Worm (Caenorhabditis elegans) whole organism, late embryonic: ENCODE data around the gene cal-2.
A peak's percentile ranks its signal among the peaks of the same experiment; 100 is the strongest.

Source experiments
- C38D4.7 ChIP-seq: fragments of 200-800 bp; sonication (Bioruptor generic); optimal IDR thresholded peaks from 2 replicates; lab custom pipeline; 2018; ENCODE audit warnings: mild to moderate bottlenecking, missing genetic modification characterization, moderate library complexity, missing compliant biosample characterization
- K09A11.1 ChIP-seq: sonication (generic microtip); optimal IDR thresholded peaks from 2 replicates; lab custom pipeline; 2017; ENCODE audit warnings: antibody characterized with exemption, mild to moderate bottlenecking, missing genetic modification characterization, missing compliant biosample characterization; ENCODE audit not compliant: insufficient read depth
- T23F11.4 ChIP-seq: fragments of 200-800 bp; sonication (Bioruptor generic); optimal IDR thresholded peaks from 2 replicates; lab custom pipeline; 2018; ENCODE audit warnings: mild to moderate bottlenecking, missing genetic modification characterization, missing compliant biosample characterization
- ahr-1 ChIP-seq: sonication (generic microtip); optimal IDR thresholded peaks from 2 replicates; lab custom pipeline; 2016; ENCODE audit warnings: missing genetic modification characterization, missing compliant biosample characterization
- ama-1 ChIP-seq: fragments of 150-350 bp; optimal IDR thresholded peaks from 2 replicates; lab custom pipeline; 2014
- ceh-14 ChIP-seq: sonication (generic microtip); optimal IDR thresholded peaks from 2 replicates; lab custom pipeline; 2016; ENCODE audit warnings: missing genotype, missing genetic modification characterization, missing compliant biosample characterization
- ceh-2 ChIP-seq: sonication (generic microtip); optimal IDR thresholded peaks from 2 replicates; lab custom pipeline; 2016; ENCODE audit warnings: missing genotype, missing genetic modification characterization, missing compliant biosample characterization
- ceh-22 ChIP-seq: sonication (generic microtip); optimal IDR thresholded peaks from 2 replicates; lab custom pipeline; 2017; ENCODE audit warnings: missing biosample characterization, missing genetic modification characterization
- ceh-30 ChIP-seq: fragments of 150-350 bp; optimal IDR thresholded peaks from 2 replicates; lab custom pipeline; 2014; ENCODE audit warnings: missing biosample characterization, missing genetic modification characterization
- ceh-31 ChIP-seq: sonication (generic microtip); optimal IDR thresholded peaks from 2 replicates; lab custom pipeline; 2016; ENCODE audit warnings: missing genetic modification characterization, missing compliant biosample characterization
- ceh-34 ChIP-seq: sonication (generic microtip); optimal IDR thresholded peaks from 2 replicates; lab custom pipeline; 2016; ENCODE audit warnings: mild to moderate bottlenecking, missing genetic modification characterization, missing compliant biosample characterization
- ceh-45 ChIP-seq: fragments of 200-800 bp; sonication (Bioruptor generic); IDR thresholded peaks from 2 replicates; pipeline ENCODE4 v1.3.6; 2022; ENCODE audit warnings: missing genetic modification reagents, missing genetic modification characterization, missing compliant biosample characterization
- ceh-6 ChIP-seq: fragments of 200-800 bp; sonication (Bioruptor generic); optimal IDR thresholded peaks from 2 replicates; lab custom pipeline; 2018; ENCODE audit warnings: mild to moderate bottlenecking, missing genetic modification characterization, missing compliant biosample characterization
- dve-1 ChIP-seq: sonication (generic microtip); optimal IDR thresholded peaks from 2 replicates; lab custom pipeline; 2017; ENCODE audit warnings: antibody characterized with exemption, mild to moderate bottlenecking, missing genetic modification characterization, missing compliant biosample characterization
- eyg-1 ChIP-seq: sonication (generic microtip); optimal IDR thresholded peaks from 2 replicates; lab custom pipeline; 2016; ENCODE audit warnings: missing genotype, missing genetic modification characterization, missing compliant biosample characterization
- fkh-10 ChIP-seq: fragments of 150-350 bp; optimal IDR thresholded peaks from 2 replicates; lab custom pipeline; 2014; ENCODE audit warnings: missing biosample characterization, missing genetic modification reagents, missing genetic modification characterization
- fkh-6 ChIP-seq: sonication (generic microtip); optimal IDR thresholded peaks from 2 replicates; lab custom pipeline; 2016; ENCODE audit warnings: missing genetic modification characterization, missing compliant biosample characterization
- gmeb-2 ChIP-seq: sonication (generic microtip); optimal IDR thresholded peaks from 2 replicates; lab custom pipeline; 2016; ENCODE audit warnings: missing genetic modification characterization, inconsistent platforms, missing compliant biosample characterization
- hlh-6 ChIP-seq: sonication (generic microtip); optimal IDR thresholded peaks from 2 replicates; lab custom pipeline; 2016; ENCODE audit warnings: missing genotype, missing genetic modification characterization, missing compliant biosample characterization
- hlh-8 ChIP-seq: sonication (generic microtip); optimal IDR thresholded peaks from 2 replicates; lab custom pipeline; 2016; ENCODE audit warnings: missing genotype, missing genetic modification characterization, missing compliant biosample characterization
- mec-3 ChIP-seq: sonication (generic microtip); optimal IDR thresholded peaks from 2 replicates; lab custom pipeline; 2016; ENCODE audit warnings: borderline replicate concordance, missing genetic modification characterization, missing compliant biosample characterization
- nfya-1 ChIP-seq: sonication (generic microtip); optimal IDR thresholded peaks from 2 replicates; lab custom pipeline; 2017; ENCODE audit warnings: missing genetic modification characterization, mild to moderate bottlenecking, missing compliant biosample characterization, antibody characterized with exemption, moderate library complexity
- npax-4 ChIP-seq: sonication (generic microtip); optimal IDR thresholded peaks from 2 replicates; lab custom pipeline; 2016; ENCODE audit warnings: missing genetic modification characterization, missing compliant biosample characterization
- odd-2 ChIP-seq: sonication (generic microtip); optimal IDR thresholded peaks from 2 replicates; lab custom pipeline; 2017; ENCODE audit warnings: antibody characterized with exemption, mild to moderate bottlenecking, missing genetic modification characterization, missing compliant biosample characterization
- pag-3 ChIP-seq: sonication (generic microtip); optimal IDR thresholded peaks from 2 replicates; lab custom pipeline; 2016; ENCODE audit warnings: missing compliant biosample characterization, missing genetic modification characterization, borderline replicate concordance
- pat-9 ChIP-seq: fragments of 200-800 bp; sonication (Bioruptor generic); optimal IDR thresholded peaks from 2 replicates; lab custom pipeline; 2018; ENCODE audit warnings: mild to moderate bottlenecking, missing genetic modification characterization, moderate library complexity, missing compliant biosample characterization
- pros-1 ChIP-seq: fragments of 150-350 bp; optimal IDR thresholded peaks from 2 replicates; lab custom pipeline; 2014; ENCODE audit warnings: missing biosample characterization, missing genetic modification reagents, missing genetic modification characterization
- ref-2 ChIP-seq: sonication (generic microtip); optimal IDR thresholded peaks from 2 replicates; lab custom pipeline; 2016; ENCODE audit warnings: missing genetic modification characterization, missing compliant biosample characterization
- rnt-1 ChIP-seq: sonication (generic microtip); optimal IDR thresholded peaks from 2 replicates; lab custom pipeline; 2016; ENCODE audit warnings: missing genetic modification characterization, missing compliant biosample characterization
- sdc-2 ChIP-seq: sonication (generic microtip); optimal IDR thresholded peaks from 2 replicates; lab custom pipeline; 2016; ENCODE audit warnings: missing genotype, missing genetic modification characterization, missing compliant biosample characterization
- sox-4 ChIP-seq: sonication (generic microtip); optimal IDR thresholded peaks from 2 replicates; lab custom pipeline; 2017; ENCODE audit warnings: mild to moderate bottlenecking, missing genetic modification characterization, inconsistent platforms, missing compliant biosample characterization
- tbx-2 ChIP-seq: sonication (generic microtip); optimal IDR thresholded peaks from 2 replicates; lab custom pipeline; 2016; ENCODE audit warnings: missing genetic modification characterization, missing compliant biosample characterization
- unc-3 ChIP-seq, 2 experiments: fragments of 200-800 bp in 1 of 2; sonication (Bioruptor generic) in 1 of 2; sonication (generic microtip) in 1 of 2; conservative IDR thresholded peaks in 1 of 2; optimal IDR thresholded peaks in 1 of 2; 2 replicates each; pipeline versions ENCODE4 v1.3.6 to Lab custom; 2016 to 2022; ENCODE audit warnings: missing compliant biosample characterization in 2 of 2, missing genetic modification characterization in 2 of 2, missing genetic modification reagents in 1 of 2
- unc-42 ChIP-seq: sonication (generic microtip); optimal IDR thresholded peaks from 2 replicates; lab custom pipeline; 2016; ENCODE audit warnings: missing genotype, missing genetic modification characterization, missing compliant biosample characterization
- unc-55 ChIP-seq: sonication (generic microtip); optimal IDR thresholded peaks from 2 replicates; lab custom pipeline; 2017; ENCODE audit warnings: missing biosample characterization, missing genetic modification reagents, missing genetic modification characterization
- unc-86 ChIP-seq: sonication (generic microtip); optimal IDR thresholded peaks from 2 replicates; lab custom pipeline; 2016; ENCODE audit warnings: missing genetic modification characterization, missing compliant biosample characterization
- ztf-16 ChIP-seq: sonication (generic microtip); optimal IDR thresholded peaks from 2 replicates; lab custom pipeline; 2017; ENCODE audit warnings: missing genetic modification characterization, missing compliant biosample characterization

The cal-2 gene

DNA sequence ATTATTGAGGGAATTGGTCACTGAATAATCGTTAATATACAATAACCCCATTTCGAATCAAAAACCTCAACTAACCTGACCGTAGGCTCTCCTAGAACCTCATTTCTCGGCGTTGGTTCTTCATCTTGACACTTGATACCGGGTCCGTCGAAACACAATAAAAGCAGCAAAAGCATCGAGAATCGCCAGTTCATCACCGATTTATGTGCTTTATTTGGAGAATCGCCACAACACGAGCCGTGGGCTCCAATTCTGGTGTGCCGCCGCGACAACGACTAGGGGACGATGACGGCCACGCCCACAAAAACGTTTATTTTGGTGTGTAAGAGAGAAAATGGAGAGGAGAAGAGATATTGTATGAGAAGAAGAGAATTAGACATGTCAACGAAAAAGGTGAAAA is 13.1 kb upstream of the cal-2 start, which contains the start of gene cutl-15 (continued):
- TF ChIP-seq sdc-2 (tag; lab: Kevin White, UChicago) (no peak), ceh-22 (no peak)

DNA sequence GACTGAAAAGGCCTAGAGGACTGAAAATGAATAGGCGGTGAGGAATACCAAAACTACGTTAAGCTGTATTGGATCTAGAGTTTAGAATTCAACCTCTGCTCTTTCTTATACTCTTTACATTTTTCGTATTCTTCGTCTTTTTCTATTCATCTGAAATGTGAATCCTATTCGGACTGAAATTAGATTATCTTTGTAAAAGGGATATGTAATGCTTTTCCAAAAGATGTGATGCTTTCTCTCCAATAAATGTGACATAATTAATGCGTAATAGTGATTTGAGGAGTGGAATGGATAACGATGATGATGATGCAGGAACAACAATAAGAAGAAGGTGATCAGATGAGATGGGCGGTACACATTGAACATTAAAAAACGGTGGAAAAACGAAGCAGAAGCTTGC is 11.9 kb upstream of the cal-2 start:
- peak; percentile 54 for TF ChIP-seq unc-42
- no peak for TF ChIP-seq mec-3 (tag; lab: Kevin White, UChicago)

DNA sequence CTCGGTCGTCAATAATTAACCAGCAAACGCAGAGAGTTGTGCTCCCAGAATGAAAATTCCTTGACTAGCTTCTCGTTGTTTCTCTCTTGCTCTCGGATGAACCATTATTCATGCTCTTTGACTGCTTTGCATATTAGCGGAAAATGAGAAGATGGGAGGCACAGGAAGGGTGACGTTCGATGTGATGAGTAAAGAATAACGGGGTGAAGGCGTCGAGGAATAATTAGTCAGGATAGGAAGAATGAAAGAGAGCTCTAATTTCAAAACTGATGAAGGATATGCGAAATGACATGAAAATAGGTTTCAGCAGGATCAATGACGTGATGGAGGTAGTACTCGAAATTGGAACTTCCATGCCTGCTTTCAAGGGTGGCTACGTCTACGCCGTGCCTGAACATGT is 9.2 kb upstream of the cal-2 start:
- TF ChIP-seq ref-2 (tag; lab: Kevin White, UChicago) (no peak), ceh-31 (peak; percentile 43), pag-3 (tag; lab: Kevin White, UChicago) (no peak), pros-1 (tag; lab: Kevin White, UChicago) (no peak), npax-4 (tag; lab: Kevin White, UChicago) (no peak), hlh-8 (tag; lab: Kevin White, UChicago) (no peak), hlh-6 (tag; lab: Kevin White, UChicago) (no peak), ceh-6 (GFP tag; lab: Kevin White, UChicago) (no peak), dve-1 (tag; lab: Kevin White, UChicago) (no peak), T23F11.4 (GFP tag; lab: Kevin White, UChicago) (no peak), ceh-30 (tag; lab: Kevin White, UChicago) (no peak), ceh-14 (tag; lab: Kevin White, UChicago) (peak; percentile 27), pat-9 (no peak), unc-3 (GFP tag; conservative IDR thresholded peaks at IDR 0.05; lab: Robert Waterston, UW) (no peak), unc-3 (tag; optimal IDR thresholded peaks at IDR 0.05; lab: Kevin White, UChicago) (no peak), odd-2 (tag; lab: Kevin White, UChicago) (no peak)

DNA sequence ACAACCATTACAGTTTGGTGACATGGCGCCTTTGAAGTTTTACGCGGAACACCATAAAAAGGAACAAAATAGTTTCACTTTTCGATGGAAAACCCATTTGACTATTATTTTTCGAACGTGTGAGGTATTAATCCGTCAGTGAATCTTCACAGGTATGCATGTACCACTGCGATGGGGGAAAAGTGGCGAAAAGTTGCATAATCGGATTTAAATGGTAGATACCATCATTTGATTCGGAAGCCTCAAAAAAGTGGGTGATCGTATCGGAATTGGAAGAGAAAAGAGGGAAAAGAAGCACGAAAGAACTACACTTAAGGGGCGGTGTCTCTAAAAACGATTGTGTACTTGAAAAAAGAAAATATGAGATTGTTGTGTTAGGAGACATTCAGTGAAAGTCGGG is 6.8 kb upstream of the cal-2 start:
- no peak for TF ChIP-seq rnt-1 (tag; lab: Kevin White, UChicago)
- TF ChIP-seq nfya-1 (tag; lab: Kevin White, UChicago), result no peak
- no peak for TF ChIP-seq ceh-2 (tag; lab: Kevin White, UChicago)
- TF ChIP-seq sox-4, result no peak
- TF ChIP-seq K09A11.1, result no peak
- TF ChIP-seq unc-55, result no peak
- TF ChIP-seq fkh-10, result no peak
- TF ChIP-seq unc-86 (tag; lab: Kevin White, UChicago), result no peak
- no peak for TF ChIP-seq C38D4.7
- no peak for TF ChIP-seq ceh-14 (tag; lab: Kevin White, UChicago)
- no peak for TF ChIP-seq fkh-6 (tag; lab: Kevin White, UChicago)
- no peak for TF ChIP-seq ama-1 (lab: Kevin White, UChicago)
- TF ChIP-seq gmeb-2, result no peak
- TF ChIP-seq ahr-1 (tag; lab: Kevin White, UChicago), result no peak
- no peak for TF ChIP-seq odd-2 (tag; lab: Kevin White, UChicago)
- TF ChIP-seq hlh-8 (tag; lab: Kevin White, UChicago), result no peak
- TF ChIP-seq dve-1 (tag; lab: Kevin White, UChicago), result no peak
- no peak for TF ChIP-seq ceh-45 (GFP tag; lab: Robert Waterston, UW)
- no peak for TF ChIP-seq unc-3 (GFP tag; conservative IDR thresholded peaks at IDR 0.05; lab: Robert Waterston, UW)
- TF ChIP-seq unc-3 (tag; optimal IDR thresholded peaks at IDR 0.05; lab: Kevin White, UChicago), result no peak
- TF ChIP-seq eyg-1 (tag; lab: Kevin White, UChicago), result no peak

DNA sequence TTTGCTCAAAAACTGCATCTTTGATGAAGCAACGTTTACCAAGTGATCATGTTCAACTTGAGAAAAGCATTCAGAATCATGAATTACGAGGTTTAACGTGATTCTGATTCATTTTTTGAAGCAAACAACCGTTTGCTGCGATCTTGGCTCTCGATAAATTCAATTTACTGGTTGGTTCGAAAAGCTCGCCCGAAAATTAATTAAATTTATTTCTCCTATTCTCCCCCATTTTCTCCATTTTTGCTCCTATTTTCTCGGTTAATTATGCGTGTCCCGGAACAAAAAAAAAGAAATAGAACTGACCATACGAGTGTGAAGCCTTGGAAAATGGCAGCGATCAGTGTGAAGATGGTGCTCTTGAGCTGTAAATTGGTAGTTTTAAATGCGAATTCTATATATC is 3.6 kb upstream of the cal-2 start:
- TF ChIP-seq ceh-34, result no peak
- no peak for TF ChIP-seq tbx-2
- TF ChIP-seq ceh-14 (tag; lab: Kevin White, UChicago), result peak; percentile 9
- no peak for TF ChIP-seq ztf-16 (tag; lab: Kevin White, UChicago)
- peak; percentile 95 for TF ChIP-seq unc-42
